Fruit fly (Drosophila melanogaster) whole organism, embryonic: ENCODE measurements around the gene CG11593.

ENCODE experiments used
- ATbp ChIP-seq: fragments of 200-800 bp; sonication (Bioruptor generic); optimal IDR thresholded peaks from 2 replicates; lab custom pipeline; 2017; ENCODE audit warnings: missing biosample characterization, mild to moderate bottlenecking, missing genetic modification characterization, missing genetic modification reagents
- Atf6 ChIP-seq: fragments of 200-800 bp; sonication (Bioruptor generic); IDR thresholded peaks from 2 replicates; pipeline ENCODE4 v1.3.6; 2022; ENCODE audit warnings: missing biosample characterization, missing genetic modification characterization
- B-H2 ChIP-seq: fragments of 200-800 bp; sonication (Bioruptor generic); optimal IDR thresholded peaks from 2 replicates; lab custom pipeline; 2018; ENCODE audit warnings: missing biosample characterization, mild to moderate bottlenecking, missing genetic modification characterization
- CG10321 ChIP-seq: fragments of 200-800 bp; sonication (Bioruptor generic); IDR thresholded peaks from 2 replicates; pipeline ENCODE4 v1.3.6; 2022; ENCODE audit warnings: missing biosample characterization, missing genetic modification characterization
- CG10366 ChIP-seq: fragments of 200-800 bp; sonication (Bioruptor generic); IDR thresholded peaks from 2 replicates; pipeline ENCODE4 v1.3.6; 2022; ENCODE audit warnings: missing biosample characterization, missing genetic modification characterization
- CG10959 ChIP-seq: fragments of 200-800 bp; sonication (Bioruptor generic); IDR thresholded peaks from 2 replicates; pipeline ENCODE4 v1.3.6; 2022; ENCODE audit warnings: missing biosample characterization, missing genetic modification characterization
- CG11696 ChIP-seq: fragments of 200-800 bp; sonication (Bioruptor generic); IDR thresholded peaks from 2 replicates; pipeline ENCODE4 v1.3.6; 2022; ENCODE audit warnings: missing biosample characterization, missing genetic modification characterization
- CG12155 ChIP-seq: fragments of 200-800 bp; sonication (Bioruptor generic); optimal IDR thresholded peaks from 3 replicates; lab custom pipeline; 2016; ENCODE audit warnings: missing biosample characterization, missing genetic modification characterization
- CG13123 ChIP-seq: fragments of 200-800 bp; sonication (Bioruptor generic); optimal IDR thresholded peaks from 2 replicates; lab custom pipeline; 2016; ENCODE audit warnings: missing biosample characterization, missing genetic modification characterization
- CG16813 ChIP-seq: fragments of 200-800 bp; sonication (Bioruptor generic); IDR thresholded peaks from 3 replicates; pipeline ENCODE4 v1.3.6; 2022; ENCODE audit warnings: missing biosample characterization, missing genetic modification characterization; ENCODE audit not compliant: partially characterized antibody
- CG17802 ChIP-seq: fragments of 200-800 bp; sonication (Bioruptor generic); optimal IDR thresholded peaks from 2 replicates; lab custom pipeline; 2018; ENCODE audit warnings: missing biosample characterization, mild to moderate bottlenecking, missing genetic modification characterization, moderate library complexity
- CG3065 ChIP-seq: fragments of 200-800 bp; sonication (Bioruptor generic); optimal IDR thresholded peaks from 2 replicates; lab custom pipeline; 2016; ENCODE audit warnings: missing biosample characterization, missing genetic modification characterization
- CG31224 ChIP-seq: fragments of 200-800 bp; sonication (Bioruptor generic); IDR thresholded peaks from 2 replicates; pipeline ENCODE4 v1.3.6; 2022; ENCODE audit warnings: missing biosample characterization, missing genetic modification characterization
- CG3281 ChIP-seq: fragments of 200-800 bp; sonication (Bioruptor generic); optimal IDR thresholded peaks from 3 replicates; lab custom pipeline; 2017; ENCODE audit warnings: missing biosample characterization, mild to moderate bottlenecking, missing genetic modification characterization
- CG3838 ChIP-seq: fragments of 200-800 bp; sonication (Bioruptor generic); optimal IDR thresholded peaks from 3 replicates; lab custom pipeline; 2016; ENCODE audit warnings: missing biosample characterization, missing genetic modification characterization
- CG4617 ChIP-seq: fragments of 200-800 bp; sonication (Bioruptor generic); optimal IDR thresholded peaks from 3 replicates; lab custom pipeline; 2016; ENCODE audit warnings: missing biosample characterization, missing genetic modification characterization, borderline replicate concordance
- CG5953 ChIP-seq: fragments of 200-800 bp; sonication (Bioruptor generic); IDR thresholded peaks from 2 replicates; pipeline ENCODE4 v1.3.6; 2022; ENCODE audit warnings: missing biosample characterization, missing genetic modification characterization
- CG8290 ChIP-seq, 3 experiments: fragments of 200-800 bp; sonication (Bioruptor generic); optimal IDR thresholded peaks; 2 replicates each; lab custom pipeline; 2016 to 2019; ENCODE audit warnings: missing biosample characterization in 3 of 3, missing genetic modification characterization in 3 of 3, mild to moderate bottlenecking in 2 of 3, moderate library complexity in 1 of 3
- CG9609 ChIP-seq: fragments of 200-800 bp; sonication (Bioruptor generic); optimal IDR thresholded peaks from 3 replicates; lab custom pipeline; 2016; ENCODE audit warnings: missing biosample characterization, missing genetic modification characterization
- CrebB ChIP-seq: fragments of 200-800 bp; sonication (Bioruptor generic); optimal IDR thresholded peaks from 3 replicates; lab custom pipeline; 2018; ENCODE audit warnings: missing biosample characterization, mild to moderate bottlenecking, missing genetic modification characterization
- D19A ChIP-seq: fragments of 200-800 bp; optimal IDR thresholded peaks from 3 replicates; lab custom pipeline; 2019; ENCODE audit warnings: missing biosample characterization, mild to moderate bottlenecking, missing genetic modification characterization, moderate library complexity
- Dref ChIP-seq: fragments of 200-800 bp; sonication (Bioruptor generic); IDR thresholded peaks from 2 replicates; pipeline ENCODE4 v1.3.6; 2022; ENCODE audit warnings: missing biosample characterization, missing genetic modification characterization
- ERR ChIP-seq: fragments of 200-800 bp; sonication (Bioruptor generic); optimal IDR thresholded peaks from 2 replicates; lab custom pipeline; 2016; ENCODE audit warnings: missing biosample characterization, missing genetic modification characterization
- GATAe ChIP-seq: fragments of 200-800 bp; sonication (Bioruptor generic); conservative IDR thresholded peaks from 2 replicates; pipeline ENCODE4 v1.3.6; 2022; ENCODE audit warnings: missing biosample characterization, missing genetic modification characterization
- Gug ChIP-seq: fragments of 200-800 bp; sonication (Bioruptor generic); IDR thresholded peaks from 4 replicates; pipeline ENCODE4 v1.3.6; 2022; ENCODE audit warnings: missing biosample characterization, missing genetic modification characterization
- HHEX ChIP-seq: fragments of 200-800 bp; sonication (Bioruptor generic); optimal IDR thresholded peaks from 3 replicates; lab custom pipeline; 2017; ENCODE audit warnings: missing biosample characterization, mild to moderate bottlenecking, missing genetic modification characterization, missing genetic modification reagents
- Hand ChIP-seq: fragments of 200-800 bp; sonication (Bioruptor generic); optimal IDR thresholded peaks from 2 replicates; lab custom pipeline; 2017; ENCODE audit warnings: mild to moderate bottlenecking, missing biosample characterization, missing genetic modification reagents, missing genetic modification characterization
- Kr ChIP-seq: fragments of 200-800 bp; sonication (Bioruptor generic); optimal IDR thresholded peaks from 2 replicates; lab custom pipeline; 2017; ENCODE audit warnings: missing biosample characterization, mild to moderate bottlenecking, missing genetic modification characterization
- MBD-R2 ChIP-seq: fragments of 200-800 bp; sonication (Bioruptor generic); IDR thresholded peaks from 2 replicates; pipeline ENCODE4 v1.3.6; 2022; ENCODE audit warnings: missing biosample characterization, missing genetic modification characterization
- Nf-YA ChIP-seq: fragments of 200-800 bp; sonication (Bioruptor generic); IDR thresholded peaks from 2 replicates; pipeline ENCODE4 v1.3.6; 2022; ENCODE audit warnings: missing biosample characterization, missing genetic modification characterization
- Rfx ChIP-seq: fragments of 200-800 bp; sonication (Bioruptor generic); IDR thresholded peaks from 2 replicates; pipeline ENCODE4 v1.3.6; 2022; ENCODE audit warnings: missing biosample characterization, missing genetic modification characterization
- Tbp ChIP-seq: fragments of >200 bp; optimal IDR thresholded peaks from 2 replicates; lab custom pipeline; 2018; ENCODE audit warnings: missing biosample characterization, missing genetic modification characterization
- bab2 ChIP-seq: fragments of 200-800 bp; sonication (Bioruptor generic); optimal IDR thresholded peaks from 2 replicates; lab custom pipeline; 2016; ENCODE audit warnings: missing biosample characterization, missing genetic modification characterization
- bigmax ChIP-seq: fragments of 200-800 bp; sonication (Bioruptor generic); optimal IDR thresholded peaks from 2 replicates; lab custom pipeline; 2018; ENCODE audit warnings: missing biosample characterization, mild to moderate bottlenecking, missing genetic modification characterization
- bsh ChIP-seq, 2 experiments: fragments of 200-800 bp; sonication (Bioruptor generic); optimal IDR thresholded peaks; 2 replicates each; lab custom pipeline; 2017 to 2018; ENCODE audit warnings: mild to moderate bottlenecking in 2 of 2, missing biosample characterization in 2 of 2, missing genetic modification characterization in 2 of 2, moderate library complexity in 1 of 2
- chm ChIP-seq: fragments of 200-800 bp; sonication (Bioruptor generic); IDR thresholded peaks from 2 replicates; pipeline ENCODE4 v1.3.6; 2022; ENCODE audit warnings: missing biosample characterization, missing genetic modification characterization
- fru ChIP-seq: fragments of >200 bp; optimal IDR thresholded peaks from 2 replicates; lab custom pipeline; 2017
- gce ChIP-seq: fragments of 200-800 bp; sonication (Bioruptor generic); IDR thresholded peaks from 3 replicates; pipeline ENCODE4 v1.3.6; 2022; ENCODE audit warnings: missing biosample characterization, missing genetic modification characterization
- her ChIP-seq: fragments of 200-800 bp; sonication (Bioruptor generic); optimal IDR thresholded peaks from 2 replicates; lab custom pipeline; 2016; ENCODE audit warnings: missing biosample characterization, missing genetic modification characterization
- hkb ChIP-seq, 2 experiments: fragments of 200-800 bp in 1 of 2; fragments of >200 bp in 1 of 2; sonication (Bioruptor generic) in 1 of 2; IDR thresholded peaks in 1 of 2; optimal IDR thresholded peaks in 1 of 2; 2 replicates each; pipeline versions ENCODE4 v1.3.6 to Lab custom; 2017 to 2022; ENCODE audit warnings: missing biosample characterization in 1 of 2, missing genetic modification characterization in 1 of 2
- inv ChIP-seq: fragments of 200-800 bp; sonication (Bioruptor generic); IDR thresholded peaks from 2 replicates; pipeline ENCODE4 v1.3.6; 2022; ENCODE audit warnings: missing biosample characterization, missing genetic modification characterization; ENCODE audit not compliant: partially characterized antibody
- mld ChIP-seq: fragments of 200-800 bp; sonication (Bioruptor generic); IDR thresholded peaks from 3 replicates; pipeline ENCODE4 v1.3.6; 2022; ENCODE audit warnings: missing biosample characterization, missing genetic modification characterization; ENCODE audit not compliant: partially characterized antibody
- nerfin-2 ChIP-seq: fragments of 200-800 bp; sonication (Bioruptor generic); IDR thresholded peaks from 2 replicates; pipeline ENCODE4 v1.3.6; 2022; ENCODE audit warnings: missing biosample characterization, missing genetic modification characterization; ENCODE audit not compliant: partially characterized antibody
- nom ChIP-seq: fragments of 200-800 bp; sonication (Bioruptor generic); optimal IDR thresholded peaks from 2 replicates; lab custom pipeline; 2017; ENCODE audit warnings: missing biosample characterization, missing genetic modification characterization, mild to moderate bottlenecking, moderate library complexity, missing genetic modification reagents
- rib ChIP-seq: fragments of 200-800 bp; sonication (Bioruptor generic); IDR thresholded peaks from 2 replicates; pipeline ENCODE4 v1.3.6; 2022; ENCODE audit warnings: missing biosample characterization, missing genetic modification characterization
- row ChIP-seq: fragments of 200-800 bp; sonication (Bioruptor generic); IDR thresholded peaks from 3 replicates; pipeline ENCODE4 v1.3.6; 2022; ENCODE audit warnings: missing biosample characterization, missing genetic modification characterization
- sisA ChIP-seq: fragments of 200-800 bp; sonication (Bioruptor generic); IDR thresholded peaks from 2 replicates; pipeline ENCODE4 v1.3.6; 2022; ENCODE audit warnings: missing biosample characterization, missing genetic modification characterization
- sr ChIP-seq: fragments of 200-800 bp; sonication (Bioruptor generic); IDR thresholded peaks from 3 replicates; pipeline ENCODE4 v1.3.6; 2022; ENCODE audit warnings: missing biosample characterization, missing genetic modification characterization
- toy ChIP-seq: fragments of 200-800 bp; sonication (Bioruptor generic); IDR thresholded peaks from 2 replicates; pipeline ENCODE4 v1.3.6; 2022; ENCODE audit warnings: missing biosample characterization, missing genetic modification characterization

The CG11593 gene

DNA sequence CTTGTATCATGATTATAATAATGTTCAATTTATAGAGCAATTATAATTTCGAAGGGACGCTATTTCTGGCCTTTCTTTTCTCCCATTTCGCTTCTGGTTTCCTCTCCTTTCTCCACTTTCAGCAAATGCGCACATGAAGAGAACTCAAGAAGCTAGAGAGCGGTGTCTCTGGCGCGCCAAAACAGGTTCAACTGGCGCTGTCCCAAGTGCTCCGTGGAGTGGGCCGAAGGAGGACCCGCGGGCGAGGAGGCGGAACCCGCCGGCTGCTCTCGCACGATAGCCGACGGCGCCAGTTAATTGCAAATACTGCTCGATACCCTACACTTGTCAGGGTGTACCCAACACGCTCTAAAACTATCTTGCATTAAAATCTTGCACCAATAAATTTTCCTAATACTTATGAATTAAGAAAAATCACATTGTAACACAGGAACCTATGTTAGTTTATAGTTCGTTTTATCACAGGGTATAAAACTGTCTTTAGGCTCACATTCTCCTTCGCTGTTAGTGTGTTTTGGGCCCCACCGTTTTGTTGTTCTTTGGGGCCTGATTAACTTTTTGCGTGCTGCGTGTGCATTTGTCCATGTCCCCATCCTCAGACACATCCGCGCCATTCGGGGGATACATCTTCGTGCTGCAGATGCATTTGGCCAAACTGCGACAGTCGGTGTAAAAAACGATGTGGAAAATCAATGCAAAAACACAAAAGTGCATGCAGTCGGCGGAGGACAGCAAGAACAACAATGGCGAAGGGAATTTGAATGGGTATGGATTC, 30.1 kb upstream of the CG11593 start (continued):
- peak; percentile 91 for TF ChIP-seq Nf-YA (GFP tag; lab: Robert Waterston, UW)
- TF ChIP-seq Rfx (GFP tag; lab: Robert Waterston, UW) = peak; percentile 96
- TF ChIP-seq CG11696 (GFP tag; lab: Robert Waterston, UW) = peak; percentile 71
- no peak for TF ChIP-seq fru
- TF ChIP-seq chm = no peak
- TF ChIP-seq HHEX = peak; percentile 85
- peak; percentile 77 for TF ChIP-seq CG10321 (GFP tag; lab: Robert Waterston, UW)
- TF ChIP-seq CG3281 (GFP tag; lab: Kevin White, UChicago) = peak; percentile 79
- TF ChIP-seq Tbp (GFP tag; lab: Kevin White, UChicago) = no peak
- peak; percentile 88 to 91 for TF ChIP-seq bsh (GFP tag; optimal IDR thresholded peaks at IDR 0.05; lab: Kevin White, UChicago)
- peak; percentile 88 for TF ChIP-seq ERR (GFP tag; lab: Kevin White, UChicago)
- TF ChIP-seq CG8290 (GFP tag; optimal IDR thresholded peaks at IDR 0.05; lab: Kevin White, UChicago) = no peak
- TF ChIP-seq CG8290 (tag; optimal IDR thresholded peaks at IDR 0.05; lab: Kevin White, UChicago) = peak in 1 of 2 experiments; percentile 96
- peak; percentile 74 for TF ChIP-seq CG31224 (GFP tag; lab: Robert Waterston, UW)
- peak; percentile 31 for TF ChIP-seq CG4617 (GFP tag; lab: Kevin White, UChicago)
- no peak for TF ChIP-seq D19A (tag; lab: Kevin White, UChicago)
- peak; percentile 69 for TF ChIP-seq CG13123
- peak; percentile 90 for TF ChIP-seq gce (GFP tag; lab: Robert Waterston, UW)
- TF ChIP-seq bigmax = no peak
- peak; percentile 92 for TF ChIP-seq Gug (GFP tag; lab: Robert Waterston, UW)
- TF ChIP-seq CG10366 (GFP tag; lab: Robert Waterston, UW) = peak; percentile 96
- TF ChIP-seq B-H2 = peak; percentile 26
- TF ChIP-seq CG16813 = no peak
- TF ChIP-seq CrebB = peak; percentile 79
- peak; percentile 90 for TF ChIP-seq CG9609 (GFP tag; lab: Kevin White, UChicago)
- peak; percentile 95 for TF ChIP-seq Atf6 (GFP tag; lab: Robert Waterston, UW)
- peak; percentile 88 for TF ChIP-seq her
- peak; percentile 73 for TF ChIP-seq MBD-R2
- TF ChIP-seq inv (GFP tag; lab: Robert Waterston, UW) = no peak
- peak; percentile 76 for TF ChIP-seq ATbp
- TF ChIP-seq hkb (optimal IDR thresholded peaks at IDR 0.05; lab: Kevin White, UChicago) = no peak
- peak; percentile 94 for TF ChIP-seq hkb (GFP tag; IDR thresholded peaks at IDR 0.05; lab: Robert Waterston, UW)
- peak; percentile 84 for TF ChIP-seq nom (GFP tag; lab: Kevin White, UChicago)
- peak; percentile 33 for TF ChIP-seq bab2 (GFP tag; lab: Kevin White, UChicago)
- TF ChIP-seq mld (GFP tag; lab: Robert Waterston, UW) = no peak
- TF ChIP-seq CG17802 (tag; lab: Kevin White, UChicago) = peak; percentile 70
- peak; percentile 65 for TF ChIP-seq CG3065 (GFP tag; lab: Kevin White, UChicago)
- TF ChIP-seq CG10959 (GFP tag; lab: Robert Waterston, UW) = peak; percentile 73
- peak; percentile 81 for TF ChIP-seq rib (GFP tag; lab: Robert Waterston, UW)
- no peak for TF ChIP-seq nerfin-2 (GFP tag; lab: Robert Waterston, UW)
- peak; percentile 93 for TF ChIP-seq sisA (GFP tag; lab: Robert Waterston, UW)
- TF ChIP-seq Hand (GFP tag; lab: Kevin White, UChicago) = peak; percentile 58
- TF ChIP-seq CG12155 (GFP tag; lab: Kevin White, UChicago) = peak; percentile 80
- TF ChIP-seq GATAe (GFP tag; lab: Robert Waterston, UW) = peak; percentile 70; the same call in 1 of the 2 replicates
- TF ChIP-seq row (GFP tag; lab: Robert Waterston, UW) = peak; percentile 96
- no peak for TF ChIP-seq Kr (GFP tag; lab: Kevin White, UChicago)
- peak; percentile 94 for TF ChIP-seq CG5953 (GFP tag; lab: Robert Waterston, UW)
- peak; percentile 20; the same call in 1 of the 2 replicates for TF ChIP-seq Dref (GFP tag; lab: Robert Waterston, UW)
- peak; percentile 36 for TF ChIP-seq CG3838 (GFP tag; lab: Kevin White, UChicago)
- peak; percentile 79; the same call in 2 of the 3 replicates for TF ChIP-seq sr (GFP tag; lab: Robert Waterston, UW)
- peak; percentile 82 for TF ChIP-seq toy (GFP tag; lab: Robert Waterston, UW)
